Worm (Caenorhabditis elegans): ENCODE results near the gene Y60A9.3.

DNA sequence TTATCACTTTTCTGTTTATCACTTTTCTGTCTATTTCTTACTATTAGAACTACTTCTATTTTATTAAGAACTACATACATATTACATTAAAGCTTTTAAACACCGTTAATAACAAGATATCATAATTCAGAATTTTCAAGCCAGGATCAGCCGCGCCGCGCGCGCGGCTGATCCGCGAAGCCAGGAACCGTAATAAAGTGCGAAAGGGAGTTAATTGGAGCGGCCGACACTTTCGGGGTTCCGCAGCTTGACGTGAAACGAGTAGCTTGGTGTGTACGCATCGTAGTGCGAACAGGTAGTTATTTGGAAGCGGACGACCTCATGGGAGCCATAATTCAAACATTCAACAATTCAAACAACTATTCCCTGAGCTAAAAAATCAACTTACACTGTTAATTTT lies 28.0 kb upstream of the Y60A9.3 start:
- no peak for TF ChIP-seq egl-27 (tag; optimal IDR thresholded peaks at IDR 0.05)
- no peak for TF ChIP-seq ceh-82 (tag; optimal IDR thresholded peaks at IDR 0.05)
- no peak for TF ChIP-seq R02D3.7 (tag; optimal IDR thresholded peaks at IDR 0.05)
- no peak for TF ChIP-seq skn-1 (tag; optimal IDR thresholded peaks at IDR 0.05)
- no peak for TF ChIP-seq unc-62 (GFP tag; optimal IDR thresholded peaks at IDR 0.05 in 1 of 2)
- TF ChIP-seq unc-62 (tag; optimal IDR thresholded peaks at IDR 0.05): no peak
- no peak for TF ChIP-seq nhr-111 (GFP tag; optimal IDR thresholded peaks at IDR 0.05)
- no peak for TF ChIP-seq unc-39 (tag; optimal IDR thresholded peaks at IDR 0.05)
- no peak for TF ChIP-seq aly-2 (tag; optimal IDR thresholded peaks at IDR 0.05)
- TF ChIP-seq ceh-62 (tag; optimal IDR thresholded peaks at IDR 0.05): no peak
- TF ChIP-seq lsy-2 (tag; optimal IDR thresholded peaks at IDR 0.05): no peak
